Fruit fly (Drosophila melanogaster) whole organism, embryonic: ENCODE measurements around the gene CARPB.

Experiments
- ATbp ChIP-seq: fragments of 200-800 bp; sonication (Bioruptor generic); optimal IDR thresholded peaks from 2 replicates; lab custom pipeline; 2017; ENCODE audit warnings: missing biosample characterization, mild to moderate bottlenecking, missing genetic modification characterization, missing genetic modification reagents
- Blimp-1 ChIP-seq: fragments of 200-800 bp; sonication (Bioruptor generic); optimal IDR thresholded peaks from 3 replicates; lab custom pipeline; 2018; ENCODE audit warnings: missing biosample characterization, missing genetic modification characterization, mild to moderate bottlenecking, moderate library complexity, missing genetic modification reagents
- CG10565 ChIP-seq: fragments of 200-800 bp; sonication (Bioruptor generic); optimal IDR thresholded peaks from 3 replicates; lab custom pipeline; 2016; ENCODE audit warnings: missing biosample characterization, mild to moderate bottlenecking, missing genetic modification characterization
- CG10959 ChIP-seq: fragments of 200-800 bp; sonication (Bioruptor generic); IDR thresholded peaks from 2 replicates; pipeline ENCODE4 v1.3.6; 2022; ENCODE audit warnings: missing biosample characterization, missing genetic modification characterization
- CG11085 ChIP-seq: fragments of 200-800 bp; sonication (Bioruptor generic); IDR thresholded peaks from 2 replicates; pipeline ENCODE4 v1.3.6; 2022; ENCODE audit warnings: missing biosample characterization, missing genetic modification characterization
- CG12155 ChIP-seq: fragments of 200-800 bp; sonication (Bioruptor generic); optimal IDR thresholded peaks from 3 replicates; lab custom pipeline; 2016; ENCODE audit warnings: missing biosample characterization, missing genetic modification characterization
- CG16863 ChIP-seq: fragments of 200-800 bp; sonication (Bioruptor generic); optimal IDR thresholded peaks from 3 replicates; lab custom pipeline; 2016; ENCODE audit warnings: missing biosample characterization, missing genetic modification characterization
- CG17912 ChIP-seq: fragments of 200-800 bp; sonication (Bioruptor generic); optimal IDR thresholded peaks from 2 replicates; lab custom pipeline; 2018; ENCODE audit warnings: missing biosample characterization, mild to moderate bottlenecking, missing genetic modification characterization
- CG30431 ChIP-seq: fragments of 200-800 bp; sonication (Bioruptor generic); optimal IDR thresholded peaks from 2 replicates; lab custom pipeline; 2017; ENCODE audit warnings: missing biosample characterization, missing genetic modification characterization
- CG6765 ChIP-seq: fragments of 200-800 bp; sonication (Bioruptor generic); optimal IDR thresholded peaks from 3 replicates; lab custom pipeline; 2017; ENCODE audit warnings: missing biosample characterization, mild to moderate bottlenecking, missing genetic modification characterization
- CG7963 ChIP-seq: fragments of 200-800 bp; sonication (Bioruptor generic); IDR thresholded peaks from 3 replicates; pipeline ENCODE4 v1.3.6; 2022; ENCODE audit warnings: missing biosample characterization, missing genetic modification characterization; ENCODE audit not compliant: partially characterized antibody
- Chrac-16 ChIP-seq: fragments of 200-800 bp; sonication (Bioruptor generic); optimal IDR thresholded peaks from 3 replicates; lab custom pipeline; 2016; ENCODE audit warnings: missing biosample characterization, missing genetic modification characterization
- Deaf1 ChIP-seq: fragments of 200-800 bp; optimal IDR thresholded peaks from 3 replicates; lab custom pipeline; 2019; ENCODE audit warnings: missing biosample characterization, mild to moderate bottlenecking, missing genetic modification characterization, moderate library complexity
- HLH4C ChIP-seq: fragments of 200-800 bp; sonication (Bioruptor generic); IDR thresholded peaks from 3 replicates; pipeline ENCODE4 v1.3.6; 2022; ENCODE audit warnings: missing biosample characterization, missing genetic modification characterization; ENCODE audit not compliant: partially characterized antibody
- HLHmδ ChIP-seq: fragments of 200-800 bp; sonication (Bioruptor generic); optimal IDR thresholded peaks from 2 replicates; lab custom pipeline; 2018; ENCODE audit warnings: missing biosample characterization, mild to moderate bottlenecking, missing genetic modification characterization, moderate library complexity
- Hr39 ChIP-seq: fragments of >200 bp; optimal IDR thresholded peaks from 2 replicates; lab custom pipeline; 2017
- Meics ChIP-seq: fragments of 200-800 bp; sonication (Bioruptor generic); optimal IDR thresholded peaks from 2 replicates; lab custom pipeline; 2017; ENCODE audit warnings: missing biosample characterization, mild to moderate bottlenecking, missing genetic modification characterization
- Mrtf ChIP-seq: fragments of 200-800 bp; sonication (Bioruptor generic); IDR thresholded peaks from 3 replicates; pipeline ENCODE4 v1.3.6; 2022; ENCODE audit warnings: missing biosample characterization, missing genetic modification characterization
- Oaz ChIP-seq: fragments of 200-800 bp; sonication (Bioruptor generic); IDR thresholded peaks from 2 replicates; pipeline ENCODE4 v1.3.6; 2022; ENCODE audit warnings: missing biosample characterization, missing genetic modification characterization
- Pdp1 ChIP-seq, 2 experiments: fragments of 200-800 bp; sonication (Bioruptor generic); optimal IDR thresholded peaks; 3 replicates each; lab custom pipeline; 2016; ENCODE audit warnings: missing biosample characterization in 2 of 2, missing genetic modification characterization in 2 of 2, mild to moderate bottlenecking in 1 of 2, moderate library complexity in 1 of 2
- Ravus ChIP-seq: fragments of 200-800 bp; sonication (Bioruptor generic); IDR thresholded peaks from 2 replicates; pipeline ENCODE4 v1.3.6; 2022; ENCODE audit warnings: missing biosample characterization, missing genetic modification characterization
- Rx ChIP-seq: fragments of 200-800 bp; sonication (Bioruptor generic); IDR thresholded peaks from 2 replicates; pipeline ENCODE4 v1.3.6; 2022; ENCODE audit warnings: missing biosample characterization, missing genetic modification characterization
- Scr ChIP-seq: fragments of 200-800 bp; sonication (Bioruptor generic); IDR thresholded peaks from 2 replicates; pipeline ENCODE4 v1.3.6; 2022; ENCODE audit warnings: missing biosample characterization, missing genetic modification characterization; ENCODE audit not compliant: partially characterized antibody
- Stat92E ChIP-seq, 3 experiments: fragments of >200 bp in 2 of 3; fragments of 200-800 bp in 1 of 3; sonication (Bioruptor generic) in 1 of 3; optimal IDR thresholded peaks; 2 replicates each; lab custom pipeline; 2017 to 2019; ENCODE audit warnings: missing biosample characterization in 3 of 3, missing genetic modification characterization in 3 of 3, mild to moderate bottlenecking in 1 of 3, moderate library complexity in 1 of 3
- YL-1 ChIP-seq: fragments of 200-800 bp; sonication (Bioruptor generic); optimal IDR thresholded peaks from 3 replicates; lab custom pipeline; 2017; ENCODE audit warnings: missing biosample characterization, mild to moderate bottlenecking, missing genetic modification characterization
- ara ChIP-seq: fragments of 200-800 bp; sonication (Bioruptor generic); IDR thresholded peaks from 2 replicates; pipeline ENCODE4 v1.3.6; 2022; ENCODE audit warnings: missing biosample characterization, missing genetic modification characterization
- chn ChIP-seq: fragments of 200-800 bp; sonication (Bioruptor generic); optimal IDR thresholded peaks from 2 replicates; lab custom pipeline; 2016; ENCODE audit warnings: missing biosample characterization, missing genetic modification characterization
- croc ChIP-seq: fragments of 200-800 bp; sonication (Bioruptor generic); conservative IDR thresholded peaks from 3 replicates; pipeline ENCODE4 v1.3.6; 2022; ENCODE audit warnings: missing biosample characterization, missing genetic modification characterization
- dmrt99B ChIP-seq: fragments of 200-800 bp; sonication (Bioruptor generic); optimal IDR thresholded peaks from 2 replicates; lab custom pipeline; 2018; ENCODE audit warnings: missing biosample characterization, mild to moderate bottlenecking, missing genetic modification characterization, moderate library complexity
- eyg ChIP-seq: fragments of 200-800 bp; sonication (Bioruptor generic); optimal IDR thresholded peaks from 3 replicates; lab custom pipeline; 2016; ENCODE audit warnings: missing biosample characterization, missing genetic modification characterization
- fd3F ChIP-seq: fragments of 200-800 bp; sonication (Bioruptor generic); optimal IDR thresholded peaks from 2 replicates; lab custom pipeline; 2018; ENCODE audit warnings: missing biosample characterization, mild to moderate bottlenecking, missing genetic modification characterization, moderate library complexity
- gem ChIP-seq: fragments of 200-800 bp; sonication (Bioruptor generic); optimal IDR thresholded peaks from 2 replicates; lab custom pipeline; 2019; ENCODE audit warnings: missing biosample characterization, mild to moderate bottlenecking, missing genetic modification characterization, moderate library complexity
- h ChIP-seq: fragments of >200 bp; optimal IDR thresholded peaks from 2 replicates; lab custom pipeline; 2017
- hb ChIP-seq: fragments of 200-800 bp; sonication (Bioruptor generic); IDR thresholded peaks from 3 replicates; pipeline ENCODE4 v1.3.6; 2022; ENCODE audit warnings: missing biosample characterization, missing genetic modification characterization; ENCODE audit not compliant: partially characterized antibody
- inv ChIP-seq: fragments of 200-800 bp; sonication (Bioruptor generic); IDR thresholded peaks from 2 replicates; pipeline ENCODE4 v1.3.6; 2022; ENCODE audit warnings: missing biosample characterization, missing genetic modification characterization; ENCODE audit not compliant: partially characterized antibody
- jumu ChIP-seq: fragments of 200-800 bp; sonication (Bioruptor generic); optimal IDR thresholded peaks from 3 replicates; lab custom pipeline; 2016; ENCODE audit warnings: missing biosample characterization, missing genetic modification characterization
- lola ChIP-seq, 3 experiments: fragments of >200 bp in 2 of 3; fragments of 200-800 bp in 1 of 3; sonication (Bioruptor generic) in 1 of 3; optimal IDR thresholded peaks; 2 replicates each; lab custom pipeline; 2017 to 2019; ENCODE audit warnings: missing biosample characterization in 3 of 3, missing genetic modification characterization in 3 of 3, mild to moderate bottlenecking in 1 of 3, moderate library complexity in 1 of 3
- nerfin-2 ChIP-seq: fragments of 200-800 bp; sonication (Bioruptor generic); IDR thresholded peaks from 2 replicates; pipeline ENCODE4 v1.3.6; 2022; ENCODE audit warnings: missing biosample characterization, missing genetic modification characterization; ENCODE audit not compliant: partially characterized antibody
- oc ChIP-seq: fragments of 200-800 bp; sonication (Bioruptor generic); optimal IDR thresholded peaks from 2 replicates; lab custom pipeline; 2018; ENCODE audit warnings: missing biosample characterization, mild to moderate bottlenecking, missing genetic modification characterization, moderate library complexity
- pita ChIP-seq: fragments of 200-800 bp; sonication (Bioruptor generic); optimal IDR thresholded peaks from 2 replicates; lab custom pipeline; 2017; ENCODE audit warnings: missing biosample characterization, mild to moderate bottlenecking, missing genetic modification characterization
- sens-2 ChIP-seq: fragments of 200-800 bp; sonication (Bioruptor generic); IDR thresholded peaks from 2 replicates; pipeline ENCODE4 v1.3.6; 2022; ENCODE audit warnings: missing biosample characterization, missing genetic modification characterization
- stc ChIP-seq: fragments of 200-800 bp; sonication (Bioruptor generic); IDR thresholded peaks from 2 replicates; pipeline ENCODE4 v1.3.6; 2022; ENCODE audit warnings: missing biosample characterization, missing genetic modification characterization
- sug ChIP-seq: fragments of 200-800 bp; optimal IDR thresholded peaks from 2 replicates; lab custom pipeline; 2019; ENCODE audit warnings: missing biosample characterization, mild to moderate bottlenecking, missing genetic modification characterization, moderate library complexity
- tin ChIP-seq: fragments of 200-800 bp; sonication (Bioruptor generic); optimal IDR thresholded peaks from 3 replicates; lab custom pipeline; 2016; ENCODE audit warnings: missing biosample characterization, missing genetic modification characterization
- twi ChIP-seq: fragments of 200-800 bp; optimal IDR thresholded peaks from 2 replicates; lab custom pipeline; 2019; ENCODE audit warnings: missing biosample characterization, mild to moderate bottlenecking, missing genetic modification characterization, moderate library complexity
- unc-4 ChIP-seq: fragments of 200-800 bp; sonication (Bioruptor generic); IDR thresholded peaks from 2 replicates; pipeline ENCODE4 v1.3.6; 2022; ENCODE audit warnings: missing biosample characterization, missing genetic modification characterization; ENCODE audit not compliant: partially characterized antibody
- wek ChIP-seq: fragments of 200-800 bp; sonication (Bioruptor generic); optimal IDR thresholded peaks from 3 replicates; lab custom pipeline; 2018; ENCODE audit warnings: missing biosample characterization, mild to moderate bottlenecking, missing genetic modification characterization, moderate library complexity

The CARPB gene

dm6 chrX:9875948-9876853, 93.2 kb downstream of the CARPB start, which contains the start of gene CG15247 (continued):
- TF ChIP-seq eyg (GFP tag; lab: Kevin White, UChicago) (peak; percentile 20), sug (tag; lab: Kevin White, UChicago) (peak; percentile 40), inv (no peak), oc (peak; percentile 6), unc-4 (GFP tag; lab: Robert Waterston, UW) (no peak), sens-2 (0 out of 2 replicates have a peak, but pooled peaks have one; percentile 18), gem (tag; lab: Kevin White, UChicago) (peak; percentile 87), twi (tag; lab: Kevin White, UChicago) (peak; percentile 15), Chrac-16 (GFP tag; lab: Kevin White, UChicago) (peak; percentile 50), lola (GFP tag; optimal IDR thresholded peaks at IDR 0.05; lab: Kevin White, UChicago) (peak in 1 of 3 experiments; percentile 56), CG30431 (peak; percentile 22), Blimp-1 (peak; percentile 71), dmrt99B (tag; lab: Kevin White, UChicago) (peak; percentile 81), CG10959 (0 out of 2 replicates have a peak, but pooled peaks have one; percentile 26), YL-1 (GFP tag; lab: Kevin White, UChicago) (no peak), Mrtf (GFP tag; lab: Robert Waterston, UW) (peak; percentile 73), stc (peak; percentile 71), HLH4C (no peak), Rx (peak; percentile 54), wek (GFP tag; lab: Kevin White, UChicago) (no peak), fd3F (GFP tag; lab: Kevin White, UChicago) (peak; percentile 65), Scr (GFP tag; lab: Robert Waterston, UW) (no peak), jumu (GFP tag; lab: Kevin White, UChicago) (peak; percentile 75), Ravus (GFP tag; lab: Robert Waterston, UW) (peak; percentile 49), Hr39 (lab: Kevin White, UChicago) (no peak), CG17912 (no peak), h (lab: Kevin White, UChicago) (no peak), nerfin-2 (GFP tag; lab: Robert Waterston, UW) (no peak), ATbp (GFP tag; lab: Kevin White, UChicago) (peak; percentile 54), hb (GFP tag; lab: Robert Waterston, UW) (no peak), Stat92E (GFP tag; optimal IDR thresholded peaks at IDR 0.05; lab: Kevin White, UChicago) (no peak), croc (peak; percentile 71), CG6765 (peak; percentile 24), Pdp1 (GFP tag; optimal IDR thresholded peaks at IDR 0.05; lab: Kevin White, UChicago) (peak; percentile 61 to 77), tin (GFP tag; lab: Kevin White, UChicago) (peak; percentile 67), ara (peak; percentile 81), CG10565 (GFP tag; lab: Kevin White, UChicago) (no peak), CG12155 (GFP tag; lab: Kevin White, UChicago) (peak; percentile 67), CG11085 (GFP tag; lab: Robert Waterston, UW) (peak; percentile 63), CG16863 (GFP tag; lab: Kevin White, UChicago) (peak; percentile 38), HLHmδ (GFP tag; lab: Kevin White, UChicago) (no peak), Deaf1 (tag; lab: Kevin White, UChicago) (peak; percentile 24), Meics (GFP tag; lab: Kevin White, UChicago) (peak; percentile 71), pita (GFP tag; lab: Kevin White, UChicago) (no peak), CG7963 (GFP tag; lab: Robert Waterston, UW) (no peak), chn (GFP tag; lab: Kevin White, UChicago) (no peak), Oaz (GFP tag; lab: Robert Waterston, UW) (0 out of 2 replicates have a peak, but pooled peaks have one; percentile 10)
